Fruit fly (Drosophila melanogaster): ENCODE data around the gene Adhr.

Gene Adhr

DNA sequence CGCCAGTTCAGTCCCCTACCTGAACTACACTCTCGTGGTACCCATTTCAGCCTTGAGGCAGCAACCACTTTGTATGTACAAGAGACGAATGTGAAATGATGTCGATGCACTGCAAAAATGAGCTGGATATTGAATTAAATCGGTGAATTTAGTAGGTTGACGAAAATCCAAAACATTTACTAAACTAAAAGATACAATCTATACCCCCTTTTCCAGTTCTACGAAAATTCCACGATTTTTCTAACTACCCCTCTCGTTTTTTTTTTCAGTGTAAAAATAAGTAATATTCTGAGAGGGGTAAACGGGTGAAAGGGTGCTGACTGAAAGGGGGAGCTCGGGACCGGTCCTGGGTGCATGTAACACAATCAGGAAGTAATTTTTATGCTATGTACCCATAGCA, 6.8 kb downstream of the Adhr start (continued):
- TF ChIP-seq CG9817 (tag; optimal IDR thresholded peaks at IDR 0.05) (no peak), pum (GFP tag; optimal IDR thresholded peaks at IDR 0.05) (peak; percentile 65), trem (tag; optimal IDR thresholded peaks at IDR 0.05) (peak; percentile 35), Pdp1 (GFP tag; optimal IDR thresholded peaks at IDR 0.05) (peak; percentile 44 to 47), row (GFP tag; IDR thresholded peaks at IDR 0.05) (peak; percentile 60), CG10654 (GFP tag; optimal IDR thresholded peaks at IDR 0.05) (peak; percentile 34), CG31441 (GFP tag; IDR thresholded peaks at IDR 0.05) (peak; percentile 55; the same call in 1 of the 2 replicates), fd96Cb (tag; optimal IDR thresholded peaks at IDR 0.05) (peak; percentile 52), ewg (GFP tag; optimal IDR thresholded peaks at IDR 0.05) (no peak), CG1647 (GFP tag; optimal IDR thresholded peaks at IDR 0.05) (peak; percentile 13), CG17802 (tag; optimal IDR thresholded peaks at IDR 0.05) (peak; percentile 18), stc (GFP tag; IDR thresholded peaks at IDR 0.05) (peak; percentile 63), vvl (GFP tag; IDR thresholded peaks at IDR 0.05) (peak; percentile 74), CG31388 (GFP tag; optimal IDR thresholded peaks at IDR 0.05) (no peak), Myb (GFP tag; optimal IDR thresholded peaks at IDR 0.05) (no peak), CG15514 (GFP tag; optimal IDR thresholded peaks at IDR 0.05) (no peak), CG10366 (GFP tag; IDR thresholded peaks at IDR 0.05) (no peak; the same call in 1 of the 2 replicates), Xbp1 (GFP tag; optimal IDR thresholded peaks at IDR 0.05) (peak; percentile 33), CG8924 (tag; optimal IDR thresholded peaks at IDR 0.05) (no peak), tna (GFP tag; IDR thresholded peaks at IDR 0.05; ENCODE audit: partially characterized antibody) (no peak), fu2 (GFP tag; optimal IDR thresholded peaks at IDR 0.05) (no peak), eve (GFP tag; optimal IDR thresholded peaks at IDR 0.05) (no peak), Oli (tag; optimal IDR thresholded peaks at IDR 0.05) (peak; percentile 44), HLH54F (GFP tag; optimal IDR thresholded peaks at IDR 0.05) (no peak), unc-4 (GFP tag; IDR thresholded peaks at IDR 0.05; ENCODE audit: partially characterized antibody) (no peak), pita (GFP tag; optimal IDR thresholded peaks at IDR 0.05) (no peak), mirr (GFP tag; optimal IDR thresholded peaks at IDR 0.05) (no peak), Usf (GFP tag; optimal IDR thresholded peaks at IDR 0.05) (peak; percentile 2), CoRest (tag; optimal IDR thresholded peaks at IDR 0.05) (peak; percentile 40), CG2202 (tag; optimal IDR thresholded peaks at IDR 0.05) (peak; percentile 36), zfh1 (GFP tag; IDR thresholded peaks at IDR 0.05) (peak; percentile 73), CG6791 (GFP tag; IDR thresholded peaks at IDR 0.05; ENCODE audit: partially characterized antibody) (no peak), dysf (GFP tag; IDR thresholded peaks at IDR 0.05) (no peak), CG12391 (tag; optimal IDR thresholded peaks at IDR 0.05) (peak; percentile 55), Deaf1 (tag; optimal IDR thresholded peaks at IDR 0.05) (no peak), HmgZ (tag; optimal IDR thresholded peaks at IDR 0.05) (no peak), exex (tag; optimal IDR thresholded peaks at IDR 0.05) (no peak), CG17385 (GFP tag; optimal IDR thresholded peaks at IDR 0.05) (no peak), CG11695 (GFP tag; IDR thresholded peaks at IDR 0.05) (peak; percentile 42; the same call in 1 of the 3 replicates), CG6175 (GFP tag; IDR thresholded peaks at IDR 0.05) (no peak), ase (GFP tag; IDR thresholded peaks at IDR 0.05) (no peak), ftz-f1 (GFP tag; optimal IDR thresholded peaks at IDR 0.05) (no peak), CkIIα-i1 (GFP tag; IDR thresholded peaks at IDR 0.05) (no peak), dm (GFP tag; optimal IDR thresholded peaks at IDR 0.05) (peak; percentile 1), CG4424 (GFP tag; optimal IDR thresholded peaks at IDR 0.05) (peak; percentile 60), CG4404 (GFP tag; IDR thresholded peaks at IDR 0.05) (peak; percentile 51), CG3281 (GFP tag; optimal IDR thresholded peaks at IDR 0.05) (no peak), phol (tag; optimal IDR thresholded peaks at IDR 0.05) (peak; percentile 65), CG18262 (tag; optimal IDR thresholded peaks at IDR 0.05) (peak; percentile 60), CG17186 (GFP tag; optimal IDR thresholded peaks at IDR 0.05) (no peak), B-H2 (GFP tag; optimal IDR thresholded peaks at IDR 0.05) (no peak)
